Worm (Caenorhabditis elegans) whole organism, L2 larva: Measurements from ENCODE around the gene exos-1.

Source experiments
- C34F6.9 ChIP-seq: fragments of 150-350 bp; optimal IDR thresholded peaks from 2 replicates; lab custom pipeline; 2014; ENCODE audit warnings: missing biosample characterization, missing genetic modification characterization
- F13H6.1 ChIP-seq: sonication (generic microtip); optimal IDR thresholded peaks from 2 replicates; lab custom pipeline; 2016; ENCODE audit warnings: missing genetic modification characterization, missing compliant biosample characterization
- Y55F3AM.14 ChIP-seq: fragments of 200-800 bp; sonication (Bioruptor generic); optimal IDR thresholded peaks from 2 replicates; lab custom pipeline; 2018; ENCODE audit warnings: mild to moderate bottlenecking, missing genetic modification characterization, missing compliant biosample characterization
- alr-1 ChIP-seq: fragments of 150-350 bp; optimal IDR thresholded peaks from 2 replicates; lab custom pipeline; 2014; ENCODE audit warnings: missing biosample characterization, missing genetic modification characterization
- aly-2 ChIP-seq: fragments of 150-350 bp; optimal IDR thresholded peaks from 2 replicates; lab custom pipeline; 2014; ENCODE audit warnings: missing biosample characterization, missing genetic modification characterization
- ama-1 ChIP-seq: fragments of 150-350 bp; optimal IDR thresholded peaks from 2 replicates; lab custom pipeline; 2018; ENCODE audit warnings: inconsistent platforms
- blmp-1 ChIP-seq: sonication (generic microtip); optimal IDR thresholded peaks from 2 replicates; lab custom pipeline; 2017; ENCODE audit warnings: missing genetic modification characterization, mild to moderate bottlenecking, missing compliant biosample characterization, antibody characterized with exemption, moderate library complexity; ENCODE audit not compliant: insufficient read depth
- ceh-16 ChIP-seq: fragments of 150-350 bp; optimal IDR thresholded peaks from 2 replicates; lab custom pipeline; 2014; ENCODE audit warnings: missing biosample characterization, missing genetic modification characterization
- crh-2 ChIP-seq: sonication (generic microtip); optimal IDR thresholded peaks from 2 replicates; lab custom pipeline; 2017; ENCODE audit warnings: missing biosample characterization, missing genetic modification characterization
- dmd-4 ChIP-seq: sonication (generic microtip); optimal IDR thresholded peaks from 2 replicates; lab custom pipeline; 2017; ENCODE audit warnings: missing biosample characterization, missing genetic modification characterization
- egl-27 ChIP-seq: sonication (generic microtip); optimal IDR thresholded peaks from 3 replicates; lab custom pipeline; 2017; ENCODE audit warnings: missing biosample characterization, missing genetic modification reagents, missing genetic modification characterization
- elt-1 ChIP-seq: fragments of 150-350 bp; optimal IDR thresholded peaks from 2 replicates; lab custom pipeline; 2014; ENCODE audit warnings: missing biosample characterization, missing genetic modification characterization
- elt-3 ChIP-seq: sonication (generic microtip); optimal IDR thresholded peaks from 2 replicates; lab custom pipeline; 2017; ENCODE audit warnings: missing biosample characterization, missing genetic modification characterization
- fos-1 ChIP-seq: fragments of 150-350 bp; optimal IDR thresholded peaks from 2 replicates; lab custom pipeline; 2014; ENCODE audit warnings: missing biosample characterization, missing genetic modification characterization
- gmeb-1 ChIP-seq: fragments of 150-350 bp; optimal IDR thresholded peaks from 2 replicates; lab custom pipeline; 2014; ENCODE audit warnings: missing biosample characterization, missing genetic modification characterization
- lin-11 ChIP-seq: fragments of 150-350 bp; sonication (generic microtip); optimal IDR thresholded peaks from 2 replicates; lab custom pipeline; 2014; ENCODE audit warnings: missing biosample characterization, missing genetic modification characterization, inconsistent platforms, mixed read lengths
- lin-13 ChIP-seq: fragments of 150-350 bp; optimal IDR thresholded peaks from 2 replicates; lab custom pipeline; 2014; ENCODE audit warnings: missing biosample characterization, missing genetic modification reagents, missing genetic modification characterization
- lin-39 ChIP-seq: fragments of 150-350 bp; optimal IDR thresholded peaks from 2 replicates; lab custom pipeline; 2014; ENCODE audit warnings: missing biosample characterization, missing genetic modification reagents, missing genetic modification characterization
- mdl-1 ChIP-seq, 2 experiments: fragments of 150-350 bp in 1 of 2; sonication (generic microtip) in 1 of 2; optimal IDR thresholded peaks; 2 replicates each; lab custom pipeline; 2017; ENCODE audit warnings: missing biosample characterization in 2 of 2, missing genetic modification characterization in 2 of 2
- nhr-11 ChIP-seq: fragments of 150-350 bp; optimal IDR thresholded peaks from 2 replicates; lab custom pipeline; 2014; ENCODE audit warnings: missing biosample characterization, missing genetic modification characterization
- nhr-129 ChIP-seq: fragments of 150-350 bp; optimal IDR thresholded peaks from 2 replicates; lab custom pipeline; 2014; ENCODE audit warnings: missing biosample characterization, missing genetic modification characterization
- nhr-21 ChIP-seq: fragments of 150-350 bp; optimal IDR thresholded peaks from 2 replicates; lab custom pipeline; 2014; ENCODE audit warnings: missing biosample characterization, missing genetic modification characterization
- nhr-237 ChIP-seq: fragments of 150-350 bp; optimal IDR thresholded peaks from 2 replicates; lab custom pipeline; 2014; ENCODE audit warnings: missing biosample characterization, missing genetic modification characterization
- nhr-25 ChIP-seq: fragments of 150-350 bp; sonication (generic microtip); optimal IDR thresholded peaks from 3 replicates; lab custom pipeline; 2014; ENCODE audit warnings: missing biosample characterization, missing genetic modification characterization
- nhr-6 ChIP-seq: fragments of 150-350 bp; optimal IDR thresholded peaks from 2 replicates; lab custom pipeline; 2014; ENCODE audit warnings: missing biosample characterization, missing genetic modification characterization
- nhr-77 ChIP-seq: fragments of 150-350 bp; optimal IDR thresholded peaks from 2 replicates; lab custom pipeline; 2014; ENCODE audit warnings: missing biosample characterization, missing genetic modification characterization
- peb-1 ChIP-seq: fragments of 150-350 bp; optimal IDR thresholded peaks from 2 replicates; lab custom pipeline; 2014; ENCODE audit warnings: missing biosample characterization, missing genetic modification characterization
- sem-4 ChIP-seq: fragments of 150-350 bp; optimal IDR thresholded peaks from 2 replicates; lab custom pipeline; 2014; ENCODE audit warnings: missing biosample characterization, missing genetic modification reagents, missing genetic modification characterization
- skn-1 ChIP-seq: sonication (generic microtip); optimal IDR thresholded peaks from 2 replicates; lab custom pipeline; 2017; ENCODE audit warnings: missing biosample characterization, missing genetic modification characterization
- sma-3 ChIP-seq: sonication (generic microtip); optimal IDR thresholded peaks from 2 replicates; lab custom pipeline; 2016; ENCODE audit warnings: missing genetic modification reagents, missing genetic modification characterization, missing compliant biosample characterization
- sma-9 ChIP-seq, 2 experiments: fragments of 150-350 bp in 1 of 2; sonication (generic microtip) in 1 of 2; optimal IDR thresholded peaks; 2 replicates each; lab custom pipeline; 2014 to 2016; ENCODE audit warnings: missing genetic modification characterization in 2 of 2, mild to moderate bottlenecking in 1 of 2, missing biosample characterization in 1 of 2, missing compliant biosample characterization in 1 of 2, missing genetic modification reagents in 1 of 2, moderate library complexity in 1 of 2
- snpc-4 ChIP-seq: fragments of 150-350 bp; optimal IDR thresholded peaks from 2 replicates; lab custom pipeline; 2014; ENCODE audit warnings: missing biosample characterization, missing genetic modification characterization
- unc-55 ChIP-seq: fragments of 150-350 bp; sonication (generic microtip); optimal IDR thresholded peaks from 3 replicates; lab custom pipeline; 2014; ENCODE audit warnings: missing biosample characterization, missing genetic modification reagents, missing genetic modification characterization
- zag-1 ChIP-seq: fragments of 150-350 bp; optimal IDR thresholded peaks from 2 replicates; lab custom pipeline; 2014; ENCODE audit warnings: missing biosample characterization, missing genetic modification characterization
- ztf-1 ChIP-seq: fragments of 200-800 bp; sonication (Bioruptor generic); conservative IDR thresholded peaks from 2 replicates; pipeline ENCODE4 v1.3.6; 2022; ENCODE audit warnings: missing genetic modification characterization, missing compliant biosample characterization
- ztf-11 ChIP-seq: sonication (generic microtip); optimal IDR thresholded peaks from 2 replicates; lab custom pipeline; 2017; ENCODE audit warnings: missing biosample characterization, missing genetic modification characterization

Gene exos-1

DNA sequence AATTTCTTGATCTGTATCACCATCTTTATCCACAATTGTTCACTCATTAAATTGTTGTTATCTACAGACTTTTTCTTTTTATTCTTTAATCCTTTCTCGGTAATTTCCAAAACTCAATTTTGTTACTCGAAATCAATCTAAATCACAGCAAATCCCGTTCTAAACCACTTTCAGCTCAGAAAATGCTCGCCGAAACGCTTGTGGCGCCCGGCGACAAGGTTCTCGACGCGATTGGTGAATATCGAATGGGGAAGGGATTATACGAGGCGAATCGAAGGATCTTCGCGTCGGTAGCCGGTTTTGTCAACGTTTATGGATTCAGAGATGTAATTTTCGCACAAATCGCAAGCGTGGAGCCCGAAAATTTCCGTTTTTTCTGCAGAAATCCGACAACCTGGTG lies at the start of gene exos-1:
Gene exos-1 (plus strand): TSS at position 175 of the 400 bp plus-strand sequence.
- TF ChIP-seq sma-3 (no peak), nhr-77 (no peak), lin-39 (tag; lab: Kevin White, UChicago) (no peak), unc-55 (no peak), nhr-21 (tag; lab: Kevin White, UChicago) (no peak), nhr-237 (tag; lab: Kevin White, UChicago) (no peak), skn-1 (no peak), lin-11 (tag; lab: Kevin White, UChicago) (no peak), ztf-1 (GFP tag; lab: Robert Waterston, UW) (no peak), sma-9 (GFP tag; optimal IDR thresholded peaks at IDR 0.05; lab: Kevin White, UChicago) (no peak), sma-9 (tag; optimal IDR thresholded peaks at IDR 0.05; lab: Kevin White, UChicago) (no peak), nhr-129 (tag; lab: Kevin White, UChicago) (no peak), nhr-11 (no peak), ama-1 (no peak)

DNA sequence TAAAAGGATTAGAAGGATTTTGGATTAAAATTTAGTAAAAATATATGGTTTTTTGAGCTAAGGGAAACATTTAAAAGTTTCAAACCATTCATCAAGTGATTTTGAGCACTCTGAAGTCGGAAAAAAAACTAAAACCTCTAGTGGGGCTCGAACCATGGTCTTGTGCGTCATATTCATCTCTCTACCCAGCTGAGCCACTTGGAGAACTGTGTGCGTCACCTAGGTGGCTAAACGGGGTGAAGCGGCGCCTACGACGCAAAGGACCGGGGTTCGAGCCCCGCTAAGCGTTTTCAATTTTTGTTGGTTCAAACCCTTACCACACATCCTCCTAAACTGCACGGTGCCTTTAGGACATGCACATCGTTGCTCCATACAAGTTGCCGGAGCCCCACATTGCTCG lies 48.5 kb upstream of the exos-1 start:
- no peak for TF ChIP-seq gmeb-1 (tag; lab: Kevin White, UChicago)
- TF ChIP-seq peb-1 (tag; lab: Kevin White, UChicago): no peak
- TF ChIP-seq dmd-4 (tag; lab: Kevin White, UChicago): no peak
- no peak for TF ChIP-seq egl-27
- TF ChIP-seq aly-2 (tag; lab: Kevin White, UChicago): no peak
- no peak for TF ChIP-seq Y55F3AM.14

- TF ChIP-seq ama-1 (no peak), nhr-21 (tag; lab: Kevin White, UChicago) (no peak), mdl-1 (tag; optimal IDR thresholded peaks at IDR 0.05; lab: Kevin White, UChicago) (no peak), zag-1 (no peak), crh-2 (tag; lab: Kevin White, UChicago) (no peak), sem-4 (tag; lab: Kevin White, UChicago) (no peak), nhr-129 (tag; lab: Kevin White, UChicago) (no peak), nhr-25 (tag; lab: Kevin White, UChicago) (no peak), F13H6.1 (tag; lab: Kevin White, UChicago) (no peak), ceh-16 (tag; lab: Kevin White, UChicago) (no peak), nhr-6 (no peak), egl-27 (no peak), ztf-11 (tag; lab: Kevin White, UChicago) (no peak), Y55F3AM.14 (no peak), fos-1 (tag; lab: Kevin White, UChicago) (no peak), dmd-4 (tag; lab: Kevin White, UChicago) (no peak), unc-55 (no peak), skn-1 (no peak), elt-1 (tag; lab: Kevin White, UChicago) (no peak), lin-39 (tag; lab: Kevin White, UChicago) (no peak)
Measured at ce11 chrIII:10962910-10963309, 45.9 kb upstream of the exos-1 start.

DNA sequence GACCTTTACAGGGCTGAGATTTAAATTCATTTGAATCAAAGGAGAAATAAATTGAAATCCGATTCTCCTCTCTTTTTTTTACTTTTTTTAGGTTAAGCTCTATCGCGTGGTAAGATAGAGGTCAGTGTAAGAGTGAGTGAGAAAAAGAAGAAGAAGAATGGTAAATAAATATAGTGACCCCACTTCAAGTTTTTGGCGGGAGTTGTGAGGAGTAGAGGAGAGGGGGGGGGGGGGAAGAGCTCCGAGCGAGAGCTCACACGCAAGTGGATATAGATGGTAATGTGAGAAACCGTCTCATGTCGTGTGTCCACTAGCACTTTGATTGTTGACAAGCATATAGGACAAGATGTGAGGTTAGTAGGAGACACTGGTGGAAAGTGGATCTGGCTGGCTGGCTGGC lies 41.8 kb upstream of the exos-1 start, which contains the start of gene W05B2.2:
Gene W05B2.2 (minus strand): TSS at position 101 of the 400 bp plus-strand sequence.
- TF ChIP-seq snpc-4 (tag; lab: Kevin White, UChicago) (no peak), ceh-16 (tag; lab: Kevin White, UChicago) (no peak), elt-3 (tag; lab: Kevin White, UChicago) (no peak), Y55F3AM.14 (no peak), dmd-4 (tag; lab: Kevin White, UChicago) (no peak), peb-1 (tag; lab: Kevin White, UChicago) (no peak), alr-1 (no peak), sem-4 (tag; lab: Kevin White, UChicago) (no peak), ama-1 (no peak), blmp-1 (tag; lab: Kevin White, UChicago) (no peak), sma-9 (GFP tag; optimal IDR thresholded peaks at IDR 0.05; lab: Kevin White, UChicago) (no peak), sma-9 (tag; optimal IDR thresholded peaks at IDR 0.05; lab: Kevin White, UChicago) (no peak), lin-11 (tag; lab: Kevin White, UChicago) (no peak), sma-3 (no peak), lin-13 (no peak), C34F6.9 (no peak)
